Fruit fly (Drosophila melanogaster) whole organism, pupa: Measurements from ENCODE around the gene DAAM.

Experiments used
- CG10348 ChIP-seq: fragments of 200-800 bp; sonication (Bioruptor generic); IDR thresholded peaks from 2 replicates; pipeline ENCODE4 v1.3.6; 2022; ENCODE audit warnings: missing biosample characterization, missing genetic modification characterization
- CG12605 ChIP-seq: fragments of 200-800 bp; sonication (Bioruptor generic); IDR thresholded peaks from 2 replicates; pipeline ENCODE4 v1.3.6; 2022; ENCODE audit warnings: missing biosample characterization, missing genetic modification characterization
- CG13204 ChIP-seq: fragments of 200-800 bp; sonication (Bioruptor generic); optimal IDR thresholded peaks from 2 replicates; lab custom pipeline; 2018; ENCODE audit warnings: missing biosample characterization, mild to moderate bottlenecking, missing genetic modification characterization, moderate library complexity
- CG14655 ChIP-seq: fragments of 200-800 bp; sonication (Bioruptor generic); optimal IDR thresholded peaks from 3 replicates; lab custom pipeline; 2017; ENCODE audit warnings: mild to moderate bottlenecking, missing biosample characterization, missing genetic modification reagents, missing genetic modification characterization
- CG15710 ChIP-seq: fragments of 200-800 bp; sonication (Bioruptor generic); optimal IDR thresholded peaks from 2 replicates; lab custom pipeline; 2018; ENCODE audit warnings: missing biosample characterization, mild to moderate bottlenecking, missing genetic modification characterization, moderate library complexity
- CG17806 ChIP-seq: fragments of 200-800 bp; sonication (Bioruptor generic); optimal IDR thresholded peaks from 2 replicates; lab custom pipeline; 2018; ENCODE audit warnings: missing biosample characterization, mild to moderate bottlenecking, missing genetic modification characterization, moderate library complexity
- CG32121 ChIP-seq: fragments of 200-800 bp; sonication (Bioruptor generic); IDR thresholded peaks from 2 replicates; pipeline ENCODE4 v1.3.6; 2022; ENCODE audit warnings: missing biosample characterization, missing genetic modification characterization
- CG34367 ChIP-seq: fragments of 200-800 bp; sonication (Bioruptor generic); optimal IDR thresholded peaks from 2 replicates; lab custom pipeline; 2018; ENCODE audit warnings: missing biosample characterization, mild to moderate bottlenecking, missing genetic modification characterization
- CG4496 ChIP-seq: fragments of 200-800 bp; sonication (Bioruptor generic); IDR thresholded peaks from 3 replicates; pipeline ENCODE4 v1.3.6; 2022; ENCODE audit warnings: missing biosample characterization, missing genetic modification characterization
- CG8159 ChIP-seq: fragments of 200-800 bp; sonication (Bioruptor generic); optimal IDR thresholded peaks from 3 replicates; lab custom pipeline; 2018; ENCODE audit warnings: missing biosample characterization, mild to moderate bottlenecking, missing genetic modification characterization, moderate library complexity
- CG8301 ChIP-seq: fragments of 200-800 bp; sonication (Bioruptor generic); optimal IDR thresholded peaks from 2 replicates; lab custom pipeline; 2018; ENCODE audit warnings: missing biosample characterization, mild to moderate bottlenecking, missing genetic modification characterization
- CG9948 ChIP-seq: fragments of 200-800 bp; sonication (Bioruptor generic); optimal IDR thresholded peaks from 2 replicates; lab custom pipeline; 2018; ENCODE audit warnings: missing biosample characterization, mild to moderate bottlenecking, missing genetic modification characterization, moderate library complexity
- D1 ChIP-seq: fragments of 200-800 bp; sonication (Bioruptor generic); optimal IDR thresholded peaks from 2 replicates; lab custom pipeline; 2018; ENCODE audit warnings: missing biosample characterization, mild to moderate bottlenecking, missing genetic modification characterization, moderate library complexity
- EcR ChIP-seq: fragments of 200-800 bp; sonication (Bioruptor generic); optimal IDR thresholded peaks from 3 replicates; lab custom pipeline; 2019; ENCODE audit warnings: missing biosample characterization, missing genetic modification characterization, mild to moderate bottlenecking, moderate library complexity, missing genetic modification reagents
- Ets98B ChIP-seq: fragments of 200-800 bp; sonication (Bioruptor generic); IDR thresholded peaks from 2 replicates; pipeline ENCODE4 v1.3.6; 2022; ENCODE audit warnings: missing biosample characterization, missing genetic modification characterization
- Pif1A ChIP-seq: fragments of 200-800 bp; sonication (Bioruptor generic); optimal IDR thresholded peaks from 3 replicates; lab custom pipeline; 2016; ENCODE audit warnings: missing biosample characterization, missing genetic modification characterization
- Pif1B ChIP-seq: fragments of 200-800 bp; sonication (Bioruptor generic); optimal IDR thresholded peaks from 3 replicates; lab custom pipeline; 2016; ENCODE audit warnings: missing biosample characterization, missing genetic modification characterization
- Snoo ChIP-seq: fragments of 200-800 bp; sonication (Bioruptor generic); optimal IDR thresholded peaks from 3 replicates; lab custom pipeline; 2017; ENCODE audit warnings: missing biosample characterization, mild to moderate bottlenecking, missing genetic modification characterization, inconsistent platforms
- fd96Ca ChIP-seq: fragments of 200-800 bp; sonication (Bioruptor generic); IDR thresholded peaks from 3 replicates; pipeline ENCODE4 v1.3.6; 2022; ENCODE audit warnings: missing biosample characterization, missing genetic modification characterization
- gl ChIP-seq: fragments of 200-800 bp; sonication (Bioruptor generic); optimal IDR thresholded peaks from 2 replicates; lab custom pipeline; 2018; ENCODE audit warnings: missing biosample characterization, mild to moderate bottlenecking, missing genetic modification characterization
- rn ChIP-seq: fragments of 200-800 bp; sonication (Bioruptor generic); IDR thresholded peaks from 2 replicates; pipeline ENCODE4 v1.3.6; 2022; ENCODE audit warnings: missing biosample characterization, missing genetic modification characterization

The DAAM gene

dm6 chrX:1320144-1320981 is 1.8 kb downstream of the DAAM start:
- no peak for TF ChIP-seq CG4496
- TF ChIP-seq CG8159 (tag; lab: Kevin White, UChicago), result peak; percentile 3
- no peak for TF ChIP-seq gl
- TF ChIP-seq CG10348 (GFP tag; lab: Robert Waterston, UW), result no peak
- TF ChIP-seq Pif1B (GFP tag; lab: Kevin White, UChicago), result no peak
- TF ChIP-seq D1 (tag; lab: Kevin White, UChicago), result no peak
- TF ChIP-seq CG34367, result no peak
- peak; percentile 10 for TF ChIP-seq CG13204 (GFP tag; lab: Kevin White, UChicago)
- TF ChIP-seq fd96Ca (GFP tag; lab: Robert Waterston, UW), result no peak
- TF ChIP-seq EcR (GFP tag; lab: Kevin White, UChicago), result peak; percentile 84
- peak; percentile 18 for TF ChIP-seq CG14655 (GFP tag; lab: Kevin White, UChicago)
- TF ChIP-seq CG12605 (GFP tag; lab: Robert Waterston, UW), result no peak
- no peak for TF ChIP-seq CG15710 (tag; lab: Kevin White, UChicago)
- no peak for TF ChIP-seq CG8301 (tag; lab: Kevin White, UChicago)
- TF ChIP-seq CG17806 (tag; lab: Kevin White, UChicago), result no peak
- TF ChIP-seq Pif1A, result no peak
- TF ChIP-seq CG9948 (tag; lab: Kevin White, UChicago), result no peak
- TF ChIP-seq rn (GFP tag; lab: Robert Waterston, UW), result no peak
- TF ChIP-seq Ets98B (GFP tag; lab: Robert Waterston, UW), result no peak
- no peak for TF ChIP-seq CG32121 (GFP tag; lab: Robert Waterston, UW)
- TF ChIP-seq Snoo (tag; lab: Kevin White, UChicago), result peak; percentile 29

- TF ChIP-seq CG8301 (tag; lab: Kevin White, UChicago), result no peak
- no peak for TF ChIP-seq CG9948 (tag; lab: Kevin White, UChicago)
- TF ChIP-seq CG32121 (GFP tag; lab: Robert Waterston, UW), result no peak
- no peak for TF ChIP-seq CG15710 (tag; lab: Kevin White, UChicago)
- TF ChIP-seq EcR (GFP tag; lab: Kevin White, UChicago), result no peak
- no peak for TF ChIP-seq CG17806 (tag; lab: Kevin White, UChicago)
- no peak for TF ChIP-seq rn (GFP tag; lab: Robert Waterston, UW)
Measured at dm6 chrX:1312510-1312909, 9.7 kb downstream of the DAAM start.

dm6 chrX:1311218-1311617 is 10.9 kb downstream of the DAAM start:
- TF ChIP-seq CG34367 (no peak), CG14655 (GFP tag; lab: Kevin White, UChicago) (no peak), CG4496 (no peak), Snoo (tag; lab: Kevin White, UChicago) (no peak), fd96Ca (GFP tag; lab: Robert Waterston, UW) (no peak), Ets98B (GFP tag; lab: Robert Waterston, UW) (no peak), CG15710 (tag; lab: Kevin White, UChicago) (no peak), D1 (tag; lab: Kevin White, UChicago) (no peak), CG10348 (GFP tag; lab: Robert Waterston, UW) (no peak), rn (GFP tag; lab: Robert Waterston, UW) (no peak), Pif1B (GFP tag; lab: Kevin White, UChicago) (no peak), CG9948 (tag; lab: Kevin White, UChicago) (no peak), gl (no peak), CG13204 (GFP tag; lab: Kevin White, UChicago) (no peak), EcR (GFP tag; lab: Kevin White, UChicago) (no peak)

dm6 chrX:1308444-1308843 is 13.7 kb downstream of the DAAM start:
- TF ChIP-seq Pif1B (GFP tag; lab: Kevin White, UChicago) (no peak), CG34367 (no peak), CG9948 (tag; lab: Kevin White, UChicago) (no peak), fd96Ca (GFP tag; lab: Robert Waterston, UW) (no peak), CG13204 (GFP tag; lab: Kevin White, UChicago) (peak; percentile 94), Ets98B (GFP tag; lab: Robert Waterston, UW) (peak; percentile 6; the same call in 1 of the 2 replicates), CG17806 (tag; lab: Kevin White, UChicago) (no peak), Pif1A (no peak), CG15710 (tag; lab: Kevin White, UChicago) (no peak), CG12605 (GFP tag; lab: Robert Waterston, UW) (no peak), rn (GFP tag; lab: Robert Waterston, UW) (no peak), CG14655 (GFP tag; lab: Kevin White, UChicago) (no peak), CG8301 (tag; lab: Kevin White, UChicago) (no peak), CG8159 (tag; lab: Kevin White, UChicago) (no peak), EcR (GFP tag; lab: Kevin White, UChicago) (no peak), Snoo (tag; lab: Kevin White, UChicago) (no peak), CG32121 (GFP tag; lab: Robert Waterston, UW) (peak; percentile 28; the same call in 1 of the 2 replicates), gl (no peak), CG4496 (peak; percentile 32; the same call in 1 of the 3 replicates), D1 (tag; lab: Kevin White, UChicago) (no peak)

- no peak for TF ChIP-seq Pif1A
- TF ChIP-seq Snoo (tag; lab: Kevin White, UChicago), result peak; percentile 31
- TF ChIP-seq CG12605 (GFP tag; lab: Robert Waterston, UW), result no peak
- no peak for TF ChIP-seq CG34367
Measured at dm6 chrX:1303961-1304360, 18.2 kb downstream of the DAAM start.
